Fruit fly (Drosophila melanogaster) whole organism, wandering third instar larva: ENCODE data around the gene ftz-f1.

ENCODE experiments used
- Dif ChIP-seq: fragments of 200-275, 200-300 bp; sonication (Bioruptor generic); optimal IDR thresholded peaks from 2 replicates; lab custom pipeline; 2018; ENCODE audit warnings: missing biosample characterization, missing genetic modification characterization; ENCODE audit not compliant: partially characterized antibody
- Hnf4 ChIP-seq: fragments of 200-800 bp; sonication (Bioruptor generic); optimal IDR thresholded peaks from 2 replicates; lab custom pipeline; 2016; ENCODE audit warnings: missing biosample characterization, mild to moderate bottlenecking, missing genetic modification characterization
- Rel ChIP-seq, 2 experiments: fragments of 200-800 bp; sonication (Bioruptor generic) in 1 of 2; optimal IDR thresholded peaks; 2 replicates in 1 of 2; 3 replicates in 1 of 2; lab custom pipeline; 2016 to 2019; ENCODE audit warnings: mild to moderate bottlenecking in 2 of 2, missing biosample characterization in 2 of 2, missing genetic modification characterization in 2 of 2, moderate library complexity in 1 of 2
- Vsx2 ChIP-seq: fragments of 200-300, 225-300 bp; sonication (Bioruptor generic); optimal IDR thresholded peaks from 2 replicates; lab custom pipeline; 2018; ENCODE audit warnings: missing biosample characterization, missing genetic modification characterization; ENCODE audit not compliant: partially characterized antibody
- br ChIP-seq: fragments of 200-800 bp; sonication (Bioruptor generic); optimal IDR thresholded peaks from 2 replicates; lab custom pipeline; 2016; ENCODE audit warnings: missing biosample characterization, missing genetic modification characterization

dm6 chr3L:18812141-18812736 is 11.1 kb upstream of the ftz-f1 start:
- no peak for TF ChIP-seq br
- TF ChIP-seq Dif (GFP tag; lab: Kevin White, UChicago), result no peak
- no peak for TF ChIP-seq Hnf4 (GFP tag; lab: Kevin White, UChicago)
- TF ChIP-seq Vsx2 (GFP tag; lab: Kevin White, UChicago), result no peak
- no peak for TF ChIP-seq Rel (GFP tag; optimal IDR thresholded peaks at IDR 0.05; lab: Kevin White, UChicago)
- TF ChIP-seq Rel (tag; optimal IDR thresholded peaks at IDR 0.05; lab: Kevin White, UChicago), result peak; percentile 78
